Worm (Caenorhabditis elegans): Measurements from ENCODE around the gene srt-14.
"Not testable (repeated sequence)": the region's sequence is repeated elsewhere in the genome, so short reads cannot be mapped to it uniquely, and the experiment has no call there.

ce11 chrV:4215856-4216255, 40.5 kb downstream of the srt-14 start, which contains the start of gene H43I07.4:
- TF ChIP-seq ama-1 (optimal IDR thresholded peaks at IDR 0.05); ceh-82 (tag; optimal IDR thresholded peaks at IDR 0.05); nhr-77 (tag; optimal IDR thresholded peaks at IDR 0.05); fkh-4 (tag; optimal IDR thresholded peaks at IDR 0.05; ENCODE audit: borderline replicate concordance); nhr-12 (tag; optimal IDR thresholded peaks at IDR 0.05); fkh-10 (GFP tag; optimal IDR thresholded peaks at IDR 0.05); nhr-90 (tag; optimal IDR thresholded peaks at IDR 0.05; ENCODE audit: poor library complexity); ztf-4 (tag; optimal IDR thresholded peaks at IDR 0.05); unc-62 (GFP tag; optimal IDR thresholded peaks at IDR 0.05); nhr-28 (tag; optimal IDR thresholded peaks at IDR 0.05); lin-39 (tag; optimal IDR thresholded peaks at IDR 0.05); skn-1 (tag; optimal IDR thresholded peaks at IDR 0.05); aly-2 (tag; optimal IDR thresholded peaks at IDR 0.05); tbx-2 (tag; optimal IDR thresholded peaks at IDR 0.05): not testable (repeated sequence)

Data from whole organism, L1 larva.